Worm (Caenorhabditis elegans) whole organism, L4 larva: Measurements from ENCODE around the gene ZK154.6.

ENCODE experiments used
- D1046.2 ChIP-seq: fragments of 200-800 bp; sonication (Bioruptor generic); IDR thresholded peaks from 2 replicates; pipeline ENCODE4 v1.3.6; 2022; ENCODE audit warnings: missing genetic modification characterization, missing compliant biosample characterization
- arid-1 ChIP-seq: fragments of 200-800 bp; sonication (Bioruptor generic); conservative IDR thresholded peaks from 2 replicates; pipeline ENCODE4 v1.3.6; 2022; ENCODE audit warnings: missing genetic modification reagents, missing genetic modification characterization, missing compliant biosample characterization
- daf-19 ChIP-seq: fragments of 200-800 bp; sonication (Bioruptor generic); conservative IDR thresholded peaks from 2 replicates; pipeline ENCODE4 v1.3.6; 2022; ENCODE audit warnings: missing genetic modification characterization, missing compliant biosample characterization
- fos-1 ChIP-seq: fragments of 150-350 bp; optimal IDR thresholded peaks from 2 replicates; lab custom pipeline; 2014; ENCODE audit warnings: missing biosample characterization, missing genetic modification characterization
- madf-9 ChIP-seq: fragments of 200-800 bp; sonication (Bioruptor generic); conservative IDR thresholded peaks from 2 replicates; pipeline ENCODE4 v1.3.6; 2022; ENCODE audit warnings: missing genetic modification reagents, missing genetic modification characterization, missing compliant biosample characterization
- pha-4 ChIP-seq, 2 experiments: fragments of 150-350 bp in 1 of 2; fragments of 200-800 bp in 1 of 2; sonication (Bioruptor generic) in 1 of 2; IDR thresholded peaks in 1 of 2; optimal IDR thresholded peaks in 1 of 2; 2 replicates each; pipeline versions ENCODE4 v1.3.6 to Lab custom; 2014 to 2022; ENCODE audit warnings: missing genetic modification characterization in 2 of 2, missing genetic modification reagents in 2 of 2, missing biosample characterization in 1 of 2, missing compliant biosample characterization in 1 of 2
- sdz-12 ChIP-seq: fragments of 200-800 bp; sonication (Bioruptor generic); optimal IDR thresholded peaks from 2 replicates; lab custom pipeline; 2018; ENCODE audit warnings: mild to moderate bottlenecking, missing genetic modification characterization, missing compliant biosample characterization
- unc-130 ChIP-seq: sonication (generic microtip); optimal IDR thresholded peaks from 2 replicates; lab custom pipeline; 2016; ENCODE audit warnings: missing genetic modification reagents, missing genetic modification characterization, missing compliant biosample characterization
- zfp-3 ChIP-seq: fragments of 200-800 bp; sonication (Bioruptor generic); conservative IDR thresholded peaks from 2 replicates; pipeline ENCODE4 v1.3.6; 2022; ENCODE audit warnings: missing genetic modification reagents, missing genetic modification characterization, missing compliant biosample characterization

The ZK154.6 gene

ce11 chrX:7743939-7744338, 49.4 kb downstream of the ZK154.6 start, which contains the start of gene ref-2:
TSS of gene ref-2 (plus strand) at chrX:7744239.
- TF ChIP-seq pha-4 (GFP tag; IDR thresholded peaks at IDR 0.05; lab: Robert Waterston, UW) (no peak), pha-4 (tag; optimal IDR thresholded peaks at IDR 0.05; lab: Kevin White, UChicago) (no peak), D1046.2 (GFP tag; lab: Robert Waterston, UW) (no peak), zfp-3 (no peak), arid-1 (GFP tag; lab: Robert Waterston, UW) (no peak), madf-9 (no peak), fos-1 (no peak), daf-19 (GFP tag; lab: Robert Waterston, UW) (no peak), unc-130 (GFP tag; lab: Kevin White, UChicago) (no peak), sdz-12 (GFP tag; lab: Kevin White, UChicago) (no peak)
